Worm (Caenorhabditis elegans) whole organism, L3 larva: Measurements from ENCODE around the gene clp-6.

ENCODE experiments used
- R02D3.7 ChIP-seq: fragments of 150-350 bp; optimal IDR thresholded peaks from 2 replicates; lab custom pipeline; 2014; ENCODE audit warnings: missing biosample characterization, missing genetic modification characterization
- ceh-16 ChIP-seq: sonication (generic microtip); optimal IDR thresholded peaks from 2 replicates; lab custom pipeline; 2017; ENCODE audit warnings: missing biosample characterization, missing genetic modification characterization
- ceh-28 ChIP-seq: fragments of 150-350 bp; optimal IDR thresholded peaks from 2 replicates; lab custom pipeline; 2014; ENCODE audit warnings: missing biosample characterization, missing genetic modification reagents, missing genetic modification characterization
- daf-12 ChIP-seq: fragments of 150-350 bp; optimal IDR thresholded peaks from 2 replicates; lab custom pipeline; 2014; ENCODE audit warnings: missing biosample characterization, missing genetic modification reagents, missing genetic modification characterization
- elt-1 ChIP-seq: fragments of 150-350 bp; optimal IDR thresholded peaks from 2 replicates; lab custom pipeline; 2014; ENCODE audit warnings: missing biosample characterization, missing genetic modification characterization
- elt-2 ChIP-seq: sonication (generic microtip); optimal IDR thresholded peaks from 2 replicates; lab custom pipeline; 2016; ENCODE audit warnings: missing genetic modification reagents, mild to moderate bottlenecking, missing genetic modification characterization, missing compliant biosample characterization
- elt-3 ChIP-seq, 3 experiments: fragments of 150-350 bp in 1 of 3; sonication (generic microtip) in 2 of 3; optimal IDR thresholded peaks; 2 replicates in 2 of 3; 4 replicates in 1 of 3; lab custom pipeline; 2014 to 2017; ENCODE audit warnings: missing biosample characterization in 3 of 3, missing genetic modification characterization in 3 of 3
- eor-1 ChIP-seq, 2 experiments: fragments of 150-350 bp; optimal IDR thresholded peaks; 2 replicates each; lab custom pipeline; 2014 to 2018; ENCODE audit warnings: missing biosample characterization in 2 of 2, missing genetic modification characterization in 2 of 2
- fkh-10 ChIP-seq: sonication (generic microtip); optimal IDR thresholded peaks from 2 replicates; lab custom pipeline; 2017; ENCODE audit warnings: missing biosample characterization, missing genetic modification reagents, missing genetic modification characterization
- jun-1 ChIP-seq: fragments of 150-350 bp; optimal IDR thresholded peaks from 2 replicates; lab custom pipeline; 2014; ENCODE audit warnings: missing biosample characterization, missing genetic modification reagents, missing genetic modification characterization
- lin-15B ChIP-seq: fragments of 150-350 bp; optimal IDR thresholded peaks from 2 replicates; lab custom pipeline; 2014; ENCODE audit warnings: missing biosample characterization, missing genetic modification characterization
- mdl-1 ChIP-seq: fragments of 150-350 bp; optimal IDR thresholded peaks from 2 replicates; lab custom pipeline; 2014; ENCODE audit warnings: missing biosample characterization, missing genetic modification characterization
- mml-1 ChIP-seq: fragments of 150-350 bp; sonication (generic microtip); optimal IDR thresholded peaks from 3 replicates; lab custom pipeline; 2014; ENCODE audit warnings: missing biosample characterization, missing genetic modification characterization
- nfya-1 ChIP-seq: sonication (generic microtip); optimal IDR thresholded peaks from 2 replicates; lab custom pipeline; 2017; ENCODE audit warnings: missing genetic modification characterization, mild to moderate bottlenecking, missing compliant biosample characterization, antibody characterized with exemption, moderate library complexity; ENCODE audit not compliant: insufficient read depth
- nhr-11 ChIP-seq: fragments of 150-350 bp; optimal IDR thresholded peaks from 2 replicates; lab custom pipeline; 2014; ENCODE audit warnings: missing biosample characterization, missing genetic modification characterization
- nhr-12 ChIP-seq: fragments of 150-350 bp; optimal IDR thresholded peaks from 2 replicates; lab custom pipeline; 2014; ENCODE audit warnings: missing biosample characterization, missing genetic modification characterization
- nhr-237 ChIP-seq: fragments of 150-350 bp; optimal IDR thresholded peaks from 2 replicates; lab custom pipeline; 2014; ENCODE audit warnings: missing biosample characterization, missing genetic modification characterization
- nhr-28 ChIP-seq: fragments of 150-350 bp; optimal IDR thresholded peaks from 2 replicates; lab custom pipeline; 2014; ENCODE audit warnings: missing biosample characterization, missing genetic modification characterization
- nhr-43 ChIP-seq: sonication (generic microtip); optimal IDR thresholded peaks from 2 replicates; lab custom pipeline; 2016; ENCODE audit warnings: mild to moderate bottlenecking, missing genetic modification characterization, missing compliant biosample characterization; ENCODE audit not compliant: poor library complexity, severe bottlenecking
- nhr-76 ChIP-seq: fragments of 150-350 bp; sonication (generic microtip); optimal IDR thresholded peaks from 5 replicates; lab custom pipeline; 2014; ENCODE audit warnings: missing biosample characterization, missing genetic modification characterization
- nhr-77 ChIP-seq: fragments of 150-350 bp; optimal IDR thresholded peaks from 2 replicates; lab custom pipeline; 2014; ENCODE audit warnings: missing biosample characterization, missing genetic modification characterization
- pha-4 ChIP-seq: fragments of 150-350 bp; optimal IDR thresholded peaks from 2 replicates; lab custom pipeline; 2014; ENCODE audit warnings: missing biosample characterization, missing genetic modification reagents, missing genetic modification characterization
- pqm-1 ChIP-seq: fragments of 150-350 bp; optimal IDR thresholded peaks from 2 replicates; lab custom pipeline; 2017; ENCODE audit warnings: missing biosample characterization, missing genetic modification characterization, inconsistent platforms
- snpc-4 ChIP-seq: fragments of 150-350 bp; optimal IDR thresholded peaks from 2 replicates; lab custom pipeline; 2014; ENCODE audit warnings: missing biosample characterization, missing genetic modification characterization
- unc-39 ChIP-seq: sonication (generic microtip); optimal IDR thresholded peaks from 4 replicates; lab custom pipeline; 2017; ENCODE audit warnings: missing biosample characterization, missing genetic modification characterization
- unc-62 ChIP-seq: fragments of 150-350 bp; sonication (generic microtip); optimal IDR thresholded peaks from 4 replicates; lab custom pipeline; 2014; ENCODE audit warnings: missing biosample characterization, missing genetic modification reagents, missing genetic modification characterization
- zag-1 ChIP-seq: fragments of 150-350 bp; optimal IDR thresholded peaks from 2 replicates; lab custom pipeline; 2014; ENCODE audit warnings: missing biosample characterization, missing genetic modification characterization
- ztf-11 ChIP-seq: fragments of 150-350 bp; optimal IDR thresholded peaks from 2 replicates; lab custom pipeline; 2014; ENCODE audit warnings: missing biosample characterization, missing genetic modification characterization
- ztf-4 ChIP-seq: fragments of 150-350 bp; optimal IDR thresholded peaks from 2 replicates; lab custom pipeline; 2014; ENCODE audit warnings: missing biosample characterization, missing genetic modification characterization

Gene clp-6

ce11 chrIV:1409941-1410340 is 24.9 kb downstream of the clp-6 start, which contains the start of gene rpc-11:
rpc-11 (minus strand) TSS chrIV:1410041.
- TF ChIP-seq lin-15B (tag; lab: Kevin White, UChicago) (no peak), ceh-28 (tag; lab: Kevin White, UChicago) (no peak), fkh-10 (GFP tag; lab: Kevin White, UChicago) (no peak), ztf-11 (no peak)

- no peak for TF ChIP-seq unc-39
- no peak for TF ChIP-seq eor-1 (tag; optimal IDR thresholded peaks at IDR 0.05; lab: Kevin White, UChicago)
- TF ChIP-seq nhr-77 (tag; lab: Kevin White, UChicago), result no peak
- no peak for TF ChIP-seq nhr-12
- TF ChIP-seq ceh-28 (tag; lab: Kevin White, UChicago), result peak; percentile 93
Measured at ce11 chrIV:1408718-1409117, 26.1 kb downstream of the clp-6 start.

ce11 chrIV:1408137-1408536 is 26.7 kb downstream of the clp-6 start:
- TF ChIP-seq nhr-76 (tag; lab: Kevin White, UChicago) (no peak), nhr-237 (tag; lab: Kevin White, UChicago) (no peak), nhr-28 (tag; lab: Kevin White, UChicago) (no peak), mml-1 (tag; lab: Kevin White, UChicago) (no peak), ceh-28 (tag; lab: Kevin White, UChicago) (peak; percentile 98)

- TF ChIP-seq ceh-28 (tag; lab: Kevin White, UChicago) (peak; percentile 71), snpc-4 (tag; lab: Kevin White, UChicago) (no peak), elt-1 (tag; lab: Kevin White, UChicago) (no peak), fkh-10 (GFP tag; lab: Kevin White, UChicago) (no peak)
Measured at ce11 chrIV:1407507-1407906, 27.3 kb downstream of the clp-6 start.

ce11 chrIV:1407049-1407448 is 27.8 kb downstream of the clp-6 start:
- TF ChIP-seq elt-3 (tag; optimal IDR thresholded peaks at IDR 0.05; lab: Kevin White, UChicago) (no peak), zag-1 (no peak), pha-4 (no peak), nhr-11 (tag; lab: Kevin White, UChicago) (no peak)

- TF ChIP-seq unc-62 (GFP tag; lab: Kevin White, UChicago) (no peak), daf-12 (no peak), mdl-1 (no peak), ztf-4 (tag; lab: Kevin White, UChicago) (no peak), nhr-43 (tag; lab: Kevin White, UChicago) (no peak), nfya-1 (tag; lab: Kevin White, UChicago) (no peak), R02D3.7 (tag; lab: Kevin White, UChicago) (no peak), nhr-11 (tag; lab: Kevin White, UChicago) (no peak), nhr-12 (no peak)
- TF ChIP-seq, all 47 proteins: peak for 0
Measured at ce11 chrIV:1406267-1406666, 28.6 kb downstream of the clp-6 start, which contains the start of gene spp-31. spp-31 (plus strand) TSS chrIV:1406567.

- TF ChIP-seq mdl-1 (no peak), elt-3 (tag; optimal IDR thresholded peaks at IDR 0.05; lab: Kevin White, UChicago) (peak in 1 of 3 experiments; percentile 79), ceh-16 (tag; lab: Kevin White, UChicago) (no peak), elt-2 (tag; lab: Kevin White, UChicago) (peak; percentile 47), pqm-1 (no peak), nhr-11 (tag; lab: Kevin White, UChicago) (no peak), ztf-11 (no peak), jun-1 (tag; lab: Kevin White, UChicago) (no peak)
Measured at ce11 chrIV:1405780-1406179, 29.1 kb downstream of the clp-6 start.
